Worm (Caenorhabditis elegans) whole organism, L1 larva: ENCODE measurements around the gene R10E9.4.
A peak's percentile ranks its signal among the peaks of the same experiment; 100 is the strongest.

Experiments
- C04F5.9 ChIP-seq: sonication (generic microtip); optimal IDR thresholded peaks from 2 replicates; lab custom pipeline; 2016; ENCODE audit warnings: missing genetic modification characterization, missing compliant biosample characterization
- C16A3.4 ChIP-seq: fragments of 150-350 bp; optimal IDR thresholded peaks from 2 replicates; lab custom pipeline; 2014; ENCODE audit warnings: missing biosample characterization, missing genetic modification characterization
- aly-2 ChIP-seq: fragments of 150-350 bp; optimal IDR thresholded peaks from 2 replicates; lab custom pipeline; 2014; ENCODE audit warnings: missing biosample characterization, missing genetic modification characterization
- ama-1 ChIP-seq: fragments of 150-350 bp; optimal IDR thresholded peaks from 2 replicates; lab custom pipeline; 2014
- blmp-1 ChIP-seq: fragments of 150-350 bp; optimal IDR thresholded peaks from 2 replicates; lab custom pipeline; 2014; ENCODE audit warnings: missing biosample characterization, missing genetic modification characterization
- ceh-82 ChIP-seq, 3 experiments: fragments of 150-350 bp in 1 of 3; sonication (generic microtip) in 2 of 3; optimal IDR thresholded peaks; 2 replicates each; lab custom pipeline; 2014 to 2017; ENCODE audit warnings: missing biosample characterization in 3 of 3, missing genetic modification characterization in 3 of 3
- ceh-90 ChIP-seq: sonication (generic microtip); optimal IDR thresholded peaks from 2 replicates; lab custom pipeline; 2016; ENCODE audit warnings: missing genetic modification characterization, missing compliant biosample characterization
- ces-1 ChIP-seq: fragments of 150-350 bp; optimal IDR thresholded peaks from 2 replicates; lab custom pipeline; 2014; ENCODE audit warnings: missing biosample characterization, missing genetic modification reagents, missing genetic modification characterization
- dpl-1 ChIP-seq, 3 experiments: fragments of 150-350 bp in 2 of 3; sonication (generic microtip) in 1 of 3; optimal IDR thresholded peaks; 2 replicates each; lab custom pipeline; 2014 to 2017; ENCODE audit warnings: missing biosample characterization in 3 of 3, missing genetic modification characterization in 3 of 3, missing genetic modification reagents in 3 of 3
- dsc-1 ChIP-seq: sonication (generic microtip); optimal IDR thresholded peaks from 2 replicates; lab custom pipeline; 2016; ENCODE audit warnings: mild to moderate bottlenecking, missing genetic modification characterization, missing compliant biosample characterization
- efl-1 ChIP-seq, 4 experiments: fragments of 150-350 bp; optimal IDR thresholded peaks in 3 of 4; peaks in 1 of 4; 1 replicate in 1 of 4; 2 replicates in 3 of 4; lab custom pipeline; 2014; ENCODE audit warnings: missing biosample characterization in 2 of 4, missing genetic modification characterization in 2 of 4, missing genetic modification reagents in 2 of 4
- efl-3 ChIP-seq: fragments of 200-800 bp; sonication (Bioruptor generic); optimal IDR thresholded peaks from 2 replicates; lab custom pipeline; 2018; ENCODE audit warnings: mild to moderate bottlenecking, missing genetic modification characterization, missing compliant biosample characterization
- egl-27 ChIP-seq, 2 experiments: fragments of 150-350 bp in 1 of 2; sonication (generic microtip); optimal IDR thresholded peaks; 3 replicates each; lab custom pipeline; 2017 to 2018; ENCODE audit warnings: missing biosample characterization in 2 of 2, missing genetic modification characterization in 2 of 2, missing genetic modification reagents in 2 of 2
- elt-3 ChIP-seq, 6 experiments: fragments of 150-350 bp in 1 of 6; sonication (generic microtip); optimal IDR thresholded peaks; 2 replicates each; lab custom pipeline; 2017 to 2018; ENCODE audit warnings: missing biosample characterization in 6 of 6, missing genetic modification characterization in 6 of 6, inconsistent platforms in 1 of 6
- fkh-4 ChIP-seq: sonication (generic microtip); optimal IDR thresholded peaks from 2 replicates; lab custom pipeline; 2016; ENCODE audit warnings: missing compliant biosample characterization, missing genetic modification characterization, borderline replicate concordance
- fkh-8 ChIP-seq: sonication (generic microtip); optimal IDR thresholded peaks from 2 replicates; lab custom pipeline; 2016; ENCODE audit warnings: mild to moderate bottlenecking, missing genetic modification characterization, missing compliant biosample characterization
- grh-1 ChIP-seq: fragments of 200-800 bp; sonication (Bioruptor generic); IDR thresholded peaks from 2 replicates; pipeline ENCODE4 v1.3.6; 2022; ENCODE audit warnings: missing genetic modification reagents, missing genetic modification characterization, missing compliant biosample characterization
- hlh-17 ChIP-seq: fragments of 200-800 bp; sonication (Bioruptor generic); optimal IDR thresholded peaks from 2 replicates; lab custom pipeline; 2018; ENCODE audit warnings: missing genetic modification characterization, mild to moderate bottlenecking, missing compliant biosample characterization, moderate library complexity, borderline replicate concordance
- lin-13 ChIP-seq: fragments of 150-350 bp; optimal IDR thresholded peaks from 2 replicates; lab custom pipeline; 2014; ENCODE audit warnings: missing biosample characterization, missing genetic modification reagents, missing genetic modification characterization
- lin-14 ChIP-seq: fragments of 200-800 bp; sonication (Bioruptor generic); optimal IDR thresholded peaks from 2 replicates; lab custom pipeline; 2018; ENCODE audit warnings: mild to moderate bottlenecking, missing genetic modification characterization, moderate library complexity, missing compliant biosample characterization
- lin-35 ChIP-seq, 2 experiments: fragments of 150-350 bp; optimal IDR thresholded peaks; 2 replicates each; lab custom pipeline; 2014; ENCODE audit warnings: missing biosample characterization in 2 of 2, missing genetic modification characterization in 2 of 2, missing genetic modification reagents in 2 of 2
- lir-3 ChIP-seq: sonication (generic microtip); optimal IDR thresholded peaks from 2 replicates; lab custom pipeline; 2016; ENCODE audit warnings: mild to moderate bottlenecking, missing genetic modification characterization, moderate library complexity, missing compliant biosample characterization; ENCODE audit not compliant: poor library complexity
- lsy-2 ChIP-seq, 2 experiments: fragments of 150-350 bp; optimal IDR thresholded peaks; 2 replicates each; lab custom pipeline; 2014; ENCODE audit warnings: missing biosample characterization in 2 of 2, missing genetic modification characterization in 2 of 2
- mep-1 ChIP-seq: fragments of 150-350 bp; optimal IDR thresholded peaks from 2 replicates; lab custom pipeline; 2014; ENCODE audit warnings: missing biosample characterization, missing genetic modification characterization
- nhr-19 ChIP-seq: fragments of 200-800 bp; sonication (Bioruptor generic); conservative IDR thresholded peaks from 2 replicates; pipeline ENCODE4 v1.3.6; 2022; ENCODE audit warnings: missing genetic modification characterization, missing compliant biosample characterization
- nhr-237 ChIP-seq: fragments of 150-350 bp; optimal IDR thresholded peaks from 2 replicates; lab custom pipeline; 2014; ENCODE audit warnings: missing biosample characterization, missing genetic modification characterization
- nhr-28 ChIP-seq: fragments of 150-350 bp; optimal IDR thresholded peaks from 2 replicates; lab custom pipeline; 2014; ENCODE audit warnings: missing biosample characterization, missing genetic modification characterization
- nhr-71 ChIP-seq: sonication (generic microtip); optimal IDR thresholded peaks from 2 replicates; lab custom pipeline; 2016; ENCODE audit warnings: mild to moderate bottlenecking, missing genetic modification characterization, moderate library complexity, missing compliant biosample characterization
- nhr-76 ChIP-seq: sonication (generic microtip); optimal IDR thresholded peaks from 2 replicates; lab custom pipeline; 2017; ENCODE audit warnings: missing biosample characterization, missing genetic modification characterization
- nhr-85 ChIP-seq: sonication (generic microtip); peaks from one replicate; lab custom pipeline; 2016; ENCODE audit warnings: missing genetic modification characterization, inconsistent platforms, missing compliant biosample characterization
- nhr-90 ChIP-seq: sonication (generic microtip); optimal IDR thresholded peaks from 2 replicates; lab custom pipeline; 2016; ENCODE audit warnings: mild to moderate bottlenecking, missing genetic modification characterization, missing compliant biosample characterization; ENCODE audit not compliant: poor library complexity
- skn-1 ChIP-seq: fragments of 150-350 bp; optimal IDR thresholded peaks from 2 replicates; lab custom pipeline; 2014; ENCODE audit warnings: missing biosample characterization, missing genetic modification characterization
- snpc-4 ChIP-seq: fragments of 150-350 bp; optimal IDR thresholded peaks from 2 replicates; lab custom pipeline; 2014; ENCODE audit warnings: missing biosample characterization, missing genetic modification characterization
- snu-23 ChIP-seq: sonication (generic microtip); optimal IDR thresholded peaks from 2 replicates; lab custom pipeline; 2016; ENCODE audit warnings: missing genetic modification characterization, missing compliant biosample characterization
- sox-4 ChIP-seq: sonication (generic microtip); optimal IDR thresholded peaks from 2 replicates; lab custom pipeline; 2016; ENCODE audit warnings: missing genetic modification characterization, missing compliant biosample characterization
- swsn-7 ChIP-seq: sonication (generic microtip); optimal IDR thresholded peaks from 2 replicates; lab custom pipeline; 2016; ENCODE audit warnings: missing genetic modification characterization, missing compliant biosample characterization
- tbx-2 ChIP-seq: sonication (generic microtip); optimal IDR thresholded peaks from 2 replicates; lab custom pipeline; 2016; ENCODE audit warnings: missing genetic modification characterization, missing compliant biosample characterization
- tlp-1 ChIP-seq: fragments of 150-350 bp; optimal IDR thresholded peaks from 2 replicates; lab custom pipeline; 2014; ENCODE audit warnings: missing biosample characterization, missing genetic modification characterization
- unc-62 ChIP-seq: fragments of 150-350 bp; optimal IDR thresholded peaks from 2 replicates; lab custom pipeline; 2014; ENCODE audit warnings: missing biosample characterization, missing genetic modification reagents, missing genetic modification characterization
- unc-86 ChIP-seq: sonication (generic microtip); optimal IDR thresholded peaks from 2 replicates; lab custom pipeline; 2016; ENCODE audit warnings: missing genetic modification characterization, missing compliant biosample characterization
- vab-15 ChIP-seq: sonication (generic microtip); optimal IDR thresholded peaks from 2 replicates; lab custom pipeline; 2017; ENCODE audit warnings: missing genotype, mild to moderate bottlenecking, missing genetic modification characterization, missing compliant biosample characterization
- zag-1 ChIP-seq: fragments of 150-350 bp; optimal IDR thresholded peaks from 2 replicates; lab custom pipeline; 2014; ENCODE audit warnings: missing biosample characterization, missing genetic modification characterization
- ztf-11 ChIP-seq, 2 experiments: sonication (generic microtip); optimal IDR thresholded peaks; 2 replicates each; lab custom pipeline; 2016 to 2017; ENCODE audit warnings: missing genetic modification characterization in 2 of 2, missing biosample characterization in 1 of 2, missing compliant biosample characterization in 1 of 2

R10E9.4 gene

ce11 chrIII:3959206-3959605 lies 13.4 kb downstream of the R10E9.4 start:
- TF ChIP-seq vab-15, result no peak
- peak; percentile 53 for TF ChIP-seq blmp-1 (tag; lab: Kevin White, UChicago)

DNA sequence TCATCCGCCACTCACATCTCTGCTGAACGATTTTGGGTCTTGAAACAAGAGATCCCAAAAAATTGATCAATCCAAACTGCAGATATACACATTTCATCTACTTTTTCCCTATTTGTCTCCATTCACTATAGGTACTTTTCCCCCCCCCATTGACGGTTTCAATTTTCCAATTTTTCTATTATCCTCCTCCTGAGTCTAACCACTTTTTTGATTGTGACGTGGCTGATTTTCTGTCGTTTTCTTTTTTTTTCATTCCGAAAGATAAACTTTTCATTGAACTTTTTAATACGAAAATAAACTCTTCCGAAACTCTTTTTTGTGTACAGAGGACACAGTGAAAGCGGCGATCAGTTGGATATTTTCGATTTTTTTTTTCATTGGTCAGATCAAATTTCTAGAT lies 14.7 kb downstream of the R10E9.4 start:
- TF ChIP-seq mep-1 (tag; lab: Kevin White, UChicago) (no peak), ama-1 (lab: Kevin White, UChicago) (no peak), C04F5.9 (tag; lab: Kevin White, UChicago) (no peak)

ce11 chrIII:3957119-3957739 lies 15.4 kb downstream of the R10E9.4 start:
- TF ChIP-seq tbx-2 (peak; percentile 6), hlh-17 (no peak), grh-1 (no peak), ama-1 (lab: Kevin White, UChicago) (peak; percentile 41), snu-23 (GFP tag; lab: Kevin White, UChicago) (no peak), snpc-4 (tag; lab: Kevin White, UChicago) (peak; percentile 81), ztf-11 (tag; optimal IDR thresholded peaks at IDR 0.05; lab: Kevin White, UChicago) (peak in 1 of 2 experiments; percentile 73), lin-13 (peak; percentile 41)
- TF ChIP-seq, all 84 proteins: peak for 5

DNA sequence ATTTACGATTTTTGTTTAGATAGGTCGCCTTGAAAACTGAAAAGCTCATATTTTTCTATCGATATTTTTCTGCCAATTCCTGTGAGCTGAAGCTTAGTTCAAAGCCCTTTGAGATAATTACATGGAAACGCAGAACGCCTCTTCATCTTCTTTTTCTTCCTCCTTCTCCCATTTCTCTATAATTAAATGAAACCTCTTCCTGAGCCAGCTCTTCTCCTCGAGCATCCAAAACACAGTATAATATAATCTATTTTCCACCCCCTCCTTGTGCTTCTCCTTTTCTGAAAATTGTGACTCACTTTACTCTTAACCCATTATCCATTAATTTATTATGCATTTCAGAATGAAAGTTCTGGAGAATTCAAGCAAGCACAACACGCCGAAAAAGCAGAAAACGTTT lies 16.3 kb downstream of the R10E9.4 start, which contains the start of gene F37A8.5:
F37A8.5 (plus strand) TSS at position 332 of the 400 bp plus-strand sequence.
- no peak for TF ChIP-seq nhr-76
- peak; percentile 15 for TF ChIP-seq nhr-71 (tag; lab: Kevin White, UChicago)
- no peak for TF ChIP-seq dpl-1 (GFP tag; optimal IDR thresholded peaks at IDR 0.05; lab: Kevin White, UChicago)

DNA sequence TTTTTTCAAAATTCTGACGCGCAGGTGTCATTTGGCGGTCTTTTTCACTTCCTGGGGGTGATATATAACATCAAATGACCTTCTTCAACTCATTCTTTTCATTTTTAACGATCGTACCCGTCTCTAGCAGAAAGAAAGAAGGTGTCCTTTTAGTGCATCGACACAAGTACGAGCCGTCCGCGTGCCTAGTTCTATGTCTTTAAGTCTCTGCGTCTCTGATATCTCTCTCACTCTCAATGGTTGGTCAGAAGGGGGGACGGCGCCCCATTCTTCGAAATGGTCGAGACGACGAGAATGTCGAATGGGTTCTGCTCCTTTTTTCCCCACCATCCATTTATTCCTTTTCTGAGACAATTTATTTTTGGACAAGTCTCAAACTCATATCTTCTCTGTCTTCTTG lies 16.9 kb downstream of the R10E9.4 start:
- TF ChIP-seq efl-1 (optimal IDR thresholded peaks at IDR 0.05; lab: Kevin White, UChicago) (peak; percentile 12 to 13), efl-1 (GFP tag; optimal IDR thresholded peaks at IDR 0.05 in 1 of 2; lab: Kevin White, UChicago) (peak in 1 of 2 experiments; percentile 33), sox-4 (tag; lab: Kevin White, UChicago) (no peak), hlh-17 (no peak), lin-35 (GFP tag; optimal IDR thresholded peaks at IDR 0.05; lab: Kevin White, UChicago) (peak; percentile 13 to 16), unc-62 (GFP tag; lab: Kevin White, UChicago) (no peak), efl-3 (GFP tag; lab: Kevin White, UChicago) (no peak), fkh-8 (peak; percentile 47), C16A3.4 (tag; lab: Kevin White, UChicago) (peak; percentile 0), nhr-85 (tag; lab: Kevin White, UChicago) (peak; percentile 75), dsc-1 (peak; percentile 18), unc-86 (peak; percentile 59), ces-1 (no peak), lin-13 (no peak), lsy-2 (tag; optimal IDR thresholded peaks at IDR 0.05; lab: Kevin White, UChicago) (peak; percentile 16 to 24), fkh-4 (no peak), nhr-76 (no peak), nhr-90 (no peak), nhr-19 (no peak), mep-1 (tag; lab: Kevin White, UChicago) (peak; percentile 29), lin-14 (GFP tag; lab: Kevin White, UChicago) (peak; percentile 80), lir-3 (no peak), skn-1 (tag; lab: Kevin White, UChicago) (peak; percentile 8), nhr-71 (tag; lab: Kevin White, UChicago) (peak; percentile 65), nhr-237 (no peak), elt-3 (tag; optimal IDR thresholded peaks at IDR 0.05; lab: Kevin White, UChicago) (no peak), tlp-1 (tag; lab: Kevin White, UChicago) (no peak), aly-2 (tag; lab: Kevin White, UChicago) (no peak), ceh-90 (no peak), ceh-82 (tag; optimal IDR thresholded peaks at IDR 0.05; lab: Kevin White, UChicago) (peak in 1 of 3 experiments; percentile 15), swsn-7 (tag; lab: Kevin White, UChicago) (peak; percentile 27), egl-27 (tag; optimal IDR thresholded peaks at IDR 0.05; lab: Kevin White, UChicago) (no peak), zag-1 (tag; lab: Kevin White, UChicago) (no peak), nhr-28 (tag; lab: Kevin White, UChicago) (no peak), blmp-1 (tag; lab: Kevin White, UChicago) (peak; percentile 2), snu-23 (GFP tag; lab: Kevin White, UChicago) (peak; percentile 26)
